Worm (Caenorhabditis elegans) whole organism, L4 larva: ENCODE results near the gene pho-8.

Source experiments
- D1046.2 ChIP-seq: fragments of 200-800 bp; sonication (Bioruptor generic); IDR thresholded peaks from 2 replicates; pipeline ENCODE4 v1.3.6; 2022; ENCODE audit warnings: missing genetic modification characterization, missing compliant biosample characterization
- F44E2.7 ChIP-seq: fragments of 200-800 bp; sonication (Bioruptor generic); IDR thresholded peaks from 2 replicates; pipeline ENCODE4 v2.1.2; 2022; ENCODE audit warnings: missing genetic modification characterization, missing compliant biosample characterization
- T20F7.1 ChIP-seq: fragments of 200-800 bp; sonication (Bioruptor generic); optimal IDR thresholded peaks from 2 replicates; lab custom pipeline; 2018; ENCODE audit warnings: mild to moderate bottlenecking, missing genetic modification characterization, missing compliant biosample characterization
- T26A8.4 ChIP-seq: fragments of 200-800 bp; sonication (Bioruptor generic); IDR thresholded peaks from 2 replicates; pipeline ENCODE4 v1.3.6; 2022; ENCODE audit warnings: missing genetic modification characterization, missing compliant biosample characterization
- Y105C5A.15 ChIP-seq: fragments of 200-800 bp; sonication (Bioruptor generic); IDR thresholded peaks from 2 replicates; pipeline ENCODE4 v1.3.6; 2022; ENCODE audit warnings: missing genetic modification characterization, missing compliant biosample characterization
- Y75B8A.6 ChIP-seq: fragments of 200-800 bp; sonication (Bioruptor generic); IDR thresholded peaks from 2 replicates; pipeline ENCODE4 v1.3.6; 2022; ENCODE audit warnings: missing genetic modification reagents, missing genetic modification characterization, missing compliant biosample characterization
- ZK546.5 ChIP-seq, 2 experiments: sonication (generic microtip); optimal IDR thresholded peaks; 2 replicates each; lab custom pipeline; 2017; ENCODE audit warnings: missing biosample characterization in 2 of 2, missing genetic modification characterization in 2 of 2
- arid-1 ChIP-seq: fragments of 200-800 bp; sonication (Bioruptor generic); conservative IDR thresholded peaks from 2 replicates; pipeline ENCODE4 v1.3.6; 2022; ENCODE audit warnings: missing genetic modification reagents, missing genetic modification characterization, missing compliant biosample characterization
- ceh-20 ChIP-seq: fragments of 200-800 bp; sonication (Bioruptor generic); IDR thresholded peaks from 2 replicates; pipeline ENCODE4 v1.3.6; 2022; ENCODE audit warnings: missing genetic modification reagents, missing genetic modification characterization, missing compliant biosample characterization
- cey-2 ChIP-seq: sonication (generic microtip); optimal IDR thresholded peaks from 3 replicates; lab custom pipeline; 2017; ENCODE audit warnings: missing genetic modification characterization, mild to moderate bottlenecking, missing compliant biosample characterization, antibody characterized with exemption, borderline replicate concordance; ENCODE audit not compliant: insufficient read depth
- dmd-6 ChIP-seq: fragments of 200-800 bp; sonication (Bioruptor generic); IDR thresholded peaks from 2 replicates; pipeline ENCODE4 v1.3.6; 2022; ENCODE audit warnings: missing genetic modification reagents, missing genetic modification characterization, missing compliant biosample characterization
- dmd-8 ChIP-seq: fragments of 200-800 bp; sonication (Bioruptor generic); IDR thresholded peaks from 2 replicates; pipeline ENCODE4 v1.3.6; 2022; ENCODE audit warnings: missing genetic modification characterization, missing compliant biosample characterization
- duxl-1 ChIP-seq: sonication (generic microtip); optimal IDR thresholded peaks from 2 replicates; lab custom pipeline; 2016; ENCODE audit warnings: mild to moderate bottlenecking, missing genetic modification characterization, moderate library complexity, missing compliant biosample characterization; ENCODE audit not compliant: poor library complexity
- dve-1 ChIP-seq: sonication (generic microtip); optimal IDR thresholded peaks from 2 replicates; lab custom pipeline; 2017; ENCODE audit warnings: antibody characterized with exemption, mild to moderate bottlenecking, missing genetic modification characterization, missing compliant biosample characterization; ENCODE audit not compliant: insufficient read depth
- gei-8 ChIP-seq: fragments of 200-800 bp; sonication (Bioruptor generic); optimal IDR thresholded peaks from 2 replicates; lab custom pipeline; 2018; ENCODE audit warnings: mild to moderate bottlenecking, missing genetic modification characterization, missing compliant biosample characterization
- hif-1 ChIP-seq, 2 experiments: sonication (generic microtip); optimal IDR thresholded peaks; 2 replicates each; lab custom pipeline; 2016 to 2017; ENCODE audit warnings: missing compliant biosample characterization in 2 of 2, missing genetic modification characterization in 2 of 2, missing genetic modification reagents in 2 of 2, missing genotype in 2 of 2, mild to moderate bottlenecking in 1 of 2
- hlh-11 ChIP-seq: fragments of 200-800 bp; sonication (Bioruptor generic); optimal IDR thresholded peaks from 2 replicates; lab custom pipeline; 2018; ENCODE audit warnings: mild to moderate bottlenecking, missing genetic modification characterization, missing compliant biosample characterization
- hmg-1.1 ChIP-seq: fragments of 200-800 bp; sonication (Bioruptor generic); IDR thresholded peaks from 2 replicates; pipeline ENCODE4 v1.3.6; 2022; ENCODE audit warnings: missing genetic modification reagents, missing genetic modification characterization, missing compliant biosample characterization
- lim-7 ChIP-seq: fragments of 200-800 bp; sonication (Bioruptor generic); IDR thresholded peaks from 2 replicates; pipeline ENCODE4 v1.3.6; 2022; ENCODE audit warnings: missing genetic modification characterization, missing compliant biosample characterization
- lin-29 ChIP-seq: fragments of 200-800 bp; sonication (Bioruptor generic); IDR thresholded peaks from 2 replicates; pipeline ENCODE4 v1.3.6; 2022; ENCODE audit warnings: missing genetic modification reagents, missing genetic modification characterization, missing compliant biosample characterization
- lin-38 ChIP-seq: fragments of 200-800 bp; sonication (Bioruptor generic); IDR thresholded peaks from 2 replicates; pipeline ENCODE4 v1.3.6; 2022; ENCODE audit warnings: missing genetic modification reagents, missing genetic modification characterization, missing compliant biosample characterization
- lir-3 ChIP-seq: sonication (generic microtip); optimal IDR thresholded peaks from 2 replicates; lab custom pipeline; 2016; ENCODE audit warnings: mild to moderate bottlenecking, missing genetic modification characterization, missing compliant biosample characterization
- lsy-2 ChIP-seq, 2 experiments: fragments of 150-350 bp in 1 of 2; sonication (generic microtip) in 1 of 2; optimal IDR thresholded peaks; 2 replicates each; lab custom pipeline; 2014 to 2017; ENCODE audit warnings: missing biosample characterization in 2 of 2, missing genetic modification characterization in 2 of 2
- madf-5 ChIP-seq, 2 experiments: fragments of 200-800 bp; sonication (Bioruptor generic); IDR thresholded peaks; 2 replicates each; pipeline ENCODE4 v1.3.6; 2022; ENCODE audit warnings: missing compliant biosample characterization in 2 of 2, missing genetic modification characterization in 2 of 2
- mep-1 ChIP-seq: fragments of 150-350 bp; sonication (generic microtip); optimal IDR thresholded peaks from 3 replicates; lab custom pipeline; 2014; ENCODE audit warnings: missing biosample characterization, missing genetic modification characterization
- mes-2 ChIP-seq: sonication (generic microtip); optimal IDR thresholded peaks from 2 replicates; lab custom pipeline; 2016; ENCODE audit warnings: missing genotype, mild to moderate bottlenecking, missing genetic modification characterization, missing compliant biosample characterization; ENCODE audit not compliant: poor library complexity, severe bottlenecking
- nhr-102 ChIP-seq: sonication (generic microtip); optimal IDR thresholded peaks from 2 replicates; lab custom pipeline; 2016; ENCODE audit warnings: mild to moderate bottlenecking, missing genetic modification characterization, moderate library complexity, missing compliant biosample characterization
- nhr-41 ChIP-seq: fragments of 200-800 bp; sonication (Bioruptor generic); IDR thresholded peaks from 2 replicates; pipeline ENCODE4 v1.3.6; 2022; ENCODE audit warnings: missing genetic modification reagents, missing genetic modification characterization, missing compliant biosample characterization
- nhr-42 ChIP-seq: fragments of 200-800 bp; sonication (Bioruptor generic); IDR thresholded peaks from 2 replicates; pipeline ENCODE4 v1.3.6; 2022; ENCODE audit warnings: missing genetic modification characterization, missing compliant biosample characterization
- nhr-77 ChIP-seq: fragments of 150-350 bp; optimal IDR thresholded peaks from 2 replicates; lab custom pipeline; 2014; ENCODE audit warnings: missing biosample characterization, missing genetic modification characterization
- pha-4 ChIP-seq, 2 experiments: fragments of 150-350 bp in 1 of 2; fragments of 200-800 bp in 1 of 2; sonication (Bioruptor generic) in 1 of 2; IDR thresholded peaks in 1 of 2; optimal IDR thresholded peaks in 1 of 2; 2 replicates each; pipeline versions ENCODE4 v1.3.6 to Lab custom; 2014 to 2022; ENCODE audit warnings: missing genetic modification characterization in 2 of 2, missing genetic modification reagents in 2 of 2, missing biosample characterization in 1 of 2, missing compliant biosample characterization in 1 of 2
- php-3 ChIP-seq: fragments of 200-800 bp; sonication (Bioruptor generic); IDR thresholded peaks from 2 replicates; pipeline ENCODE4 v1.3.6; 2022; ENCODE audit warnings: missing genetic modification reagents, missing genetic modification characterization, missing compliant biosample characterization
- pqm-1 ChIP-seq: sonication (generic microtip); optimal IDR thresholded peaks from 2 replicates; lab custom pipeline; 2017; ENCODE audit warnings: missing biosample characterization, missing genetic modification characterization
- saeg-2 ChIP-seq: fragments of 200-800 bp; sonication (Bioruptor generic); IDR thresholded peaks from 2 replicates; pipeline ENCODE4 v1.3.6; 2022; ENCODE audit warnings: missing genetic modification reagents, missing genetic modification characterization, missing compliant biosample characterization
- skn-1 ChIP-seq: fragments of 150-350 bp; optimal IDR thresholded peaks from 2 replicates; lab custom pipeline; 2014; ENCODE audit warnings: missing biosample characterization, missing genetic modification characterization
- tag-97 ChIP-seq: fragments of 200-800 bp; sonication (Bioruptor generic); IDR thresholded peaks from 2 replicates; pipeline ENCODE4 v1.3.6; 2022; ENCODE audit warnings: missing genetic modification characterization, missing compliant biosample characterization
- zfp-3 ChIP-seq: fragments of 200-800 bp; sonication (Bioruptor generic); conservative IDR thresholded peaks from 2 replicates; pipeline ENCODE4 v1.3.6; 2022; ENCODE audit warnings: missing genetic modification reagents, missing genetic modification characterization, missing compliant biosample characterization
- ztf-11 ChIP-seq: fragments of 150-350 bp; optimal IDR thresholded peaks from 2 replicates; lab custom pipeline; 2014; ENCODE audit warnings: missing biosample characterization, missing genetic modification characterization

Gene pho-8

DNA sequence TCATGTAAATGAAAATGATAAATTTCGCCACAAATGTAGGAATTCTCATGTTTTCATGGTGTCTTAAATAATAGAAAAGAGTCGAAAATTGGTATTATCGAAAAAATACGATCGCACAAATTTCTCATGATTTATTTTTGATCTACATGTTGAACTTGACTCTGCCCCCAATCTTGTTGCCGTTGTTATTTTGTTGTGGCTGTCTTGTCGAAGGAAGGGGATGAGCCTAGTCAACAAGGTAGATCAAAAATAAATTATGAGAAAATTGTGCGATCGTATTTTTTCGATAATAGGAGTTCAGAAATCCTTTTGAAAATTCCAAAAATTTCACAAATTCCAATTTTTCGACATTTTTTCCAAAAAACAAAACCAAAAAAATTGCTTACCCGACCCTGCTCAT is 17.9 kb upstream of the pho-8 start:
- no peak for TF ChIP-seq hif-1 (tag; optimal IDR thresholded peaks at IDR 0.05; lab: Kevin White, UChicago)
- no peak for TF ChIP-seq lir-3 (tag; lab: Kevin White, UChicago)
- no peak for TF ChIP-seq duxl-1 (tag; lab: Kevin White, UChicago)
- no peak for TF ChIP-seq dmd-8 (GFP tag; lab: Robert Waterston, UW)
- no peak for TF ChIP-seq ztf-11
- TF ChIP-seq cey-2 (tag; lab: Kevin White, UChicago): no peak
- no peak for TF ChIP-seq nhr-41
- TF ChIP-seq arid-1 (GFP tag; lab: Robert Waterston, UW): no peak
- TF ChIP-seq, all 104 proteins: peak for 0

DNA sequence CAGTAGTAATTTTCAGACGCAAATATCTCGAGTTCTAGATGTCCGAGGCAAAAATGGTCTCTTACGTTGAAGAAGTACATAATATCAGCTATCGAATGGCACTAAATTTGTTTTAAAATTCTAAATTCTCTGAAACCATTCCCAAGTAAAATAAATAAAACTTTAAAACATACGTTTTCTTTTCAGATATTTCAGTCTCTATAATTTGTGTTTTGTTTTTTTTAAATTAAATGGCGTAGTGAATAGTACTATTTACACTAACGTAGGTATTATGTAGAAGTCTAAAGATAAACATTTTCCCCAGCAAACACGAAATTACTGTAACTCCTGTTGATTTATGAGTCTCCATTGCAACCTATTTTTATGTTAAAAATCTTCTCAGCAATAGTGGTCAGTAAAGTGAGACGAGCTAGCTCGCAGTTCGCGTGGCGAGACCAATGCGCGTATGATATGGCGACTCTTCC is 16.1 kb upstream of the pho-8 start:
- TF ChIP-seq dmd-6 (peak; percentile 25; the same call in 1 of the 2 replicates), mep-1 (tag; lab: Kevin White, UChicago) (peak; percentile 48), T20F7.1 (GFP tag; lab: Kevin White, UChicago) (no peak), D1046.2 (GFP tag; lab: Robert Waterston, UW) (peak; percentile 69; the same call in 1 of the 2 replicates), hlh-11 (tag; lab: Kevin White, UChicago) (peak; percentile 4), dve-1 (no peak), lsy-2 (tag; optimal IDR thresholded peaks at IDR 0.05; lab: Kevin White, UChicago) (peak in 1 of 2 experiments; percentile 24), nhr-42 (GFP tag; lab: Robert Waterston, UW) (0 out of 2 replicates have a peak, but pooled peaks have one; percentile 72), F44E2.7 (0 out of 2 replicates have a peak, but pooled peaks have one; percentile 14), lin-38 (GFP tag; lab: Robert Waterston, UW) (peak; percentile 63), nhr-77 (no peak), tag-97 (no peak), madf-5 (GFP tag; IDR thresholded peaks at IDR 0.05; lab: Robert Waterston, UW) (0 out of 4 replicates have a peak, but pooled peaks of 1 of the 2 experiments have one; percentile 29), zfp-3 (peak; percentile 91), lin-29 (GFP tag; lab: Robert Waterston, UW) (no peak), php-3 (peak; percentile 58; the same call in 1 of the 2 replicates), T26A8.4 (GFP tag; lab: Robert Waterston, UW) (peak; percentile 74), skn-1 (tag; lab: Kevin White, UChicago) (no peak), hmg-1.1 (GFP tag; lab: Robert Waterston, UW) (peak; percentile 24; the same call in 1 of the 2 replicates), pha-4 (GFP tag; IDR thresholded peaks at IDR 0.05; lab: Robert Waterston, UW) (peak; percentile 72; the same call in 1 of the 2 replicates), pha-4 (tag; optimal IDR thresholded peaks at IDR 0.05; lab: Kevin White, UChicago) (no peak), arid-1 (GFP tag; lab: Robert Waterston, UW) (peak; percentile 67), Y75B8A.6 (GFP tag; lab: Robert Waterston, UW) (peak; percentile 7; the same call in 1 of the 2 replicates), lim-7 (GFP tag; lab: Robert Waterston, UW) (0 out of 2 replicates have a peak, but pooled peaks have one; percentile 10), saeg-2 (GFP tag; lab: Robert Waterston, UW) (0 out of 2 replicates have a peak, but pooled peaks have one; percentile 26), pqm-1 (no peak), nhr-102 (tag; lab: Kevin White, UChicago) (peak; percentile 55), ztf-11 (no peak), ZK546.5 (tag; optimal IDR thresholded peaks at IDR 0.05; lab: Kevin White, UChicago) (no peak), Y105C5A.15 (GFP tag; lab: Robert Waterston, UW) (0 out of 2 replicates have a peak, but pooled peaks have one; percentile 59), hif-1 (tag; optimal IDR thresholded peaks at IDR 0.05; lab: Kevin White, UChicago) (peak in 1 of 2 experiments; percentile 11)

- no peak for TF ChIP-seq pqm-1
- 0 out of 2 replicates have a peak, but pooled peaks have one; percentile 15 for TF ChIP-seq lin-38 (GFP tag; lab: Robert Waterston, UW)
- 0 out of 2 replicates have a peak, but pooled peaks have one; percentile 35 for TF ChIP-seq pha-4 (GFP tag; IDR thresholded peaks at IDR 0.05; lab: Robert Waterston, UW)
- TF ChIP-seq pha-4 (tag; optimal IDR thresholded peaks at IDR 0.05; lab: Kevin White, UChicago): no peak
- no peak for TF ChIP-seq cey-2 (tag; lab: Kevin White, UChicago)
- 0 out of 2 replicates have a peak, but pooled peaks have one; percentile 12 for TF ChIP-seq ceh-20 (GFP tag; lab: Robert Waterston, UW)
- peak; percentile 17; the same call in 1 of the 2 replicates for TF ChIP-seq nhr-42 (GFP tag; lab: Robert Waterston, UW)
- TF ChIP-seq nhr-102 (tag; lab: Kevin White, UChicago): no peak
- peak; percentile 79; the same call in 1 of the 2 replicates for TF ChIP-seq zfp-3
- 0 out of 2 replicates have a peak, but pooled peaks have one; percentile 32 for TF ChIP-seq Y105C5A.15 (GFP tag; lab: Robert Waterston, UW)
- no peak for TF ChIP-seq mes-2 (tag; lab: Kevin White, UChicago)
- no peak for TF ChIP-seq gei-8
- TF ChIP-seq D1046.2 (GFP tag; lab: Robert Waterston, UW): 0 out of 2 replicates have a peak, but pooled peaks have one; percentile 11
Measured at ce11 chrV:11818064-11818463, 15.4 kb upstream of the pho-8 start.
